Worm (Caenorhabditis elegans) whole organism, L1 larva: ENCODE measurements around the gene srw-117.
"Not testable (repeated sequence)": the region's sequence is repeated elsewhere in the genome, so short reads cannot be mapped to it uniquely, and the experiment has no call there.

Experiments used
- C04F5.9 ChIP-seq: sonication (generic microtip); optimal IDR thresholded peaks from 2 replicates; lab custom pipeline; 2016; ENCODE audit warnings: missing genetic modification characterization, missing compliant biosample characterization
- C34B4.2 ChIP-seq: sonication (generic microtip); optimal IDR thresholded peaks from 2 replicates; lab custom pipeline; 2017; ENCODE audit warnings: mild to moderate bottlenecking, missing genetic modification characterization, missing compliant biosample characterization
- Y116A8C.19 ChIP-seq: sonication (generic microtip); optimal IDR thresholded peaks from 2 replicates; lab custom pipeline; 2016; ENCODE audit warnings: missing compliant biosample characterization, missing genetic modification characterization, borderline replicate concordance
- aha-1 ChIP-seq: fragments of 150-350 bp; optimal IDR thresholded peaks from 2 replicates; lab custom pipeline; 2014; ENCODE audit warnings: missing biosample characterization, missing genetic modification characterization
- alr-1 ChIP-seq: fragments of 200-800 bp; sonication (Bioruptor generic); optimal IDR thresholded peaks from 2 replicates; lab custom pipeline; 2018; ENCODE audit warnings: borderline replicate concordance, mild to moderate bottlenecking, missing genetic modification characterization, missing compliant biosample characterization
- aly-2 ChIP-seq: fragments of 150-350 bp; optimal IDR thresholded peaks from 2 replicates; lab custom pipeline; 2014; ENCODE audit warnings: missing biosample characterization, missing genetic modification characterization
- ama-1 ChIP-seq: fragments of 150-350 bp; optimal IDR thresholded peaks from 2 replicates; lab custom pipeline; 2014
- ceh-82 ChIP-seq, 3 experiments: fragments of 150-350 bp in 1 of 3; sonication (generic microtip) in 2 of 3; optimal IDR thresholded peaks; 2 replicates each; lab custom pipeline; 2014 to 2017; ENCODE audit warnings: missing biosample characterization in 3 of 3, missing genetic modification characterization in 3 of 3
- ceh-88 ChIP-seq: fragments of 200-800 bp; sonication (Bioruptor generic); IDR thresholded peaks from 2 replicates; pipeline ENCODE4 v1.3.6; 2022; ENCODE audit warnings: missing genetic modification characterization, missing compliant biosample characterization
- dsc-1 ChIP-seq: sonication (generic microtip); optimal IDR thresholded peaks from 2 replicates; lab custom pipeline; 2016; ENCODE audit warnings: mild to moderate bottlenecking, missing genetic modification characterization, missing compliant biosample characterization
- efl-1 ChIP-seq, 4 experiments: fragments of 150-350 bp; optimal IDR thresholded peaks in 3 of 4; peaks in 1 of 4; 1 replicate in 1 of 4; 2 replicates in 3 of 4; lab custom pipeline; 2014; ENCODE audit warnings: missing biosample characterization in 2 of 4, missing genetic modification characterization in 2 of 4, missing genetic modification reagents in 2 of 4
- efl-3 ChIP-seq: fragments of 200-800 bp; sonication (Bioruptor generic); optimal IDR thresholded peaks from 2 replicates; lab custom pipeline; 2018; ENCODE audit warnings: mild to moderate bottlenecking, missing genetic modification characterization, missing compliant biosample characterization
- egl-27 ChIP-seq, 2 experiments: fragments of 150-350 bp in 1 of 2; sonication (generic microtip); optimal IDR thresholded peaks; 3 replicates each; lab custom pipeline; 2017 to 2018; ENCODE audit warnings: missing biosample characterization in 2 of 2, missing genetic modification characterization in 2 of 2, missing genetic modification reagents in 2 of 2
- ets-5 ChIP-seq: fragments of 200-800 bp; sonication (Bioruptor generic); IDR thresholded peaks from 2 replicates; pipeline ENCODE4 v1.3.6; 2022; ENCODE audit warnings: missing genetic modification characterization, missing compliant biosample characterization
- hlh-4 ChIP-seq: sonication (generic microtip); optimal IDR thresholded peaks from 2 replicates; lab custom pipeline; 2016; ENCODE audit warnings: mild to moderate bottlenecking, missing genetic modification characterization, missing compliant biosample characterization
- irx-1 ChIP-seq: sonication (generic microtip); optimal IDR thresholded peaks from 2 replicates; lab custom pipeline; 2016; ENCODE audit warnings: missing genetic modification characterization, missing compliant biosample characterization
- jun-1 ChIP-seq: fragments of 150-350 bp; optimal IDR thresholded peaks from 2 replicates; lab custom pipeline; 2014; ENCODE audit warnings: missing biosample characterization, missing genetic modification reagents, missing genetic modification characterization
- lin-15B ChIP-seq: fragments of 150-350 bp; sonication (generic microtip); optimal IDR thresholded peaks from 3 replicates; lab custom pipeline; 2014; ENCODE audit warnings: missing biosample characterization, missing genetic modification characterization
- lin-39 ChIP-seq: fragments of 150-350 bp; optimal IDR thresholded peaks from 2 replicates; lab custom pipeline; 2014; ENCODE audit warnings: missing biosample characterization, missing genetic modification reagents, missing genetic modification characterization
- lir-3 ChIP-seq: sonication (generic microtip); optimal IDR thresholded peaks from 2 replicates; lab custom pipeline; 2016; ENCODE audit warnings: mild to moderate bottlenecking, missing genetic modification characterization, moderate library complexity, missing compliant biosample characterization; ENCODE audit not compliant: poor library complexity
- lsy-2 ChIP-seq, 2 experiments: fragments of 150-350 bp; optimal IDR thresholded peaks; 2 replicates each; lab custom pipeline; 2014; ENCODE audit warnings: missing biosample characterization in 2 of 2, missing genetic modification characterization in 2 of 2
- mep-1 ChIP-seq: fragments of 150-350 bp; optimal IDR thresholded peaks from 2 replicates; lab custom pipeline; 2014; ENCODE audit warnings: missing biosample characterization, missing genetic modification characterization
- nhr-12 ChIP-seq: sonication (generic microtip); optimal IDR thresholded peaks from 2 replicates; lab custom pipeline; 2017; ENCODE audit warnings: missing biosample characterization, missing genetic modification characterization
- nhr-20 ChIP-seq: sonication (generic microtip); optimal IDR thresholded peaks from 2 replicates; lab custom pipeline; 2016; ENCODE audit warnings: mild to moderate bottlenecking, missing genetic modification characterization, missing compliant biosample characterization
- nhr-47 ChIP-seq: sonication (generic microtip); optimal IDR thresholded peaks from 2 replicates; lab custom pipeline; 2016; ENCODE audit warnings: mild to moderate bottlenecking, missing genetic modification characterization, moderate library complexity, missing compliant biosample characterization
- nhr-76 ChIP-seq: sonication (generic microtip); optimal IDR thresholded peaks from 2 replicates; lab custom pipeline; 2017; ENCODE audit warnings: missing biosample characterization, missing genetic modification characterization
- nhr-77 ChIP-seq: fragments of 150-350 bp; optimal IDR thresholded peaks from 2 replicates; lab custom pipeline; 2014; ENCODE audit warnings: missing biosample characterization, missing genetic modification characterization
- nhr-84 ChIP-seq: sonication (generic microtip); optimal IDR thresholded peaks from 2 replicates; lab custom pipeline; 2017; ENCODE audit warnings: missing biosample characterization, missing genetic modification characterization
- nhr-85 ChIP-seq: sonication (generic microtip); peaks from one replicate; lab custom pipeline; 2016; ENCODE audit warnings: missing genetic modification characterization, inconsistent platforms, missing compliant biosample characterization
- pag-3 ChIP-seq: sonication (generic microtip); optimal IDR thresholded peaks from 2 replicates; lab custom pipeline; 2017; ENCODE audit warnings: missing genetic modification characterization, mild to moderate bottlenecking, missing compliant biosample characterization, antibody characterized with exemption, borderline replicate concordance; ENCODE audit not compliant: insufficient read depth
- pqm-1 ChIP-seq: sonication (generic microtip); optimal IDR thresholded peaks from 3 replicates; lab custom pipeline; 2017; ENCODE audit warnings: missing biosample characterization, missing genetic modification characterization
- rnt-1 ChIP-seq: sonication (generic microtip); optimal IDR thresholded peaks from 2 replicates; lab custom pipeline; 2016; ENCODE audit warnings: mild to moderate bottlenecking, missing genetic modification characterization, moderate library complexity, missing compliant biosample characterization
- snu-23 ChIP-seq: sonication (generic microtip); optimal IDR thresholded peaks from 2 replicates; lab custom pipeline; 2016; ENCODE audit warnings: missing genetic modification characterization, missing compliant biosample characterization
- sox-4 ChIP-seq: sonication (generic microtip); optimal IDR thresholded peaks from 2 replicates; lab custom pipeline; 2016; ENCODE audit warnings: missing genetic modification characterization, missing compliant biosample characterization
- sptf-1 ChIP-seq: fragments of 150-350 bp; optimal IDR thresholded peaks from 2 replicates; lab custom pipeline; 2014; ENCODE audit warnings: missing biosample characterization, missing genetic modification characterization
- xbp-1 ChIP-seq: sonication (generic microtip); optimal IDR thresholded peaks from 2 replicates; lab custom pipeline; 2016; ENCODE audit warnings: missing genetic modification characterization, missing compliant biosample characterization
- zip-4 ChIP-seq: fragments of 200-800 bp; sonication (Bioruptor generic); optimal IDR thresholded peaks from 2 replicates; lab custom pipeline; 2018; ENCODE audit warnings: mild to moderate bottlenecking, missing genetic modification characterization, moderate library complexity, missing compliant biosample characterization
- ztf-11 ChIP-seq, 2 experiments: sonication (generic microtip); optimal IDR thresholded peaks; 2 replicates each; lab custom pipeline; 2016 to 2017; ENCODE audit warnings: missing genetic modification characterization in 2 of 2, missing biosample characterization in 1 of 2, missing compliant biosample characterization in 1 of 2

Gene srw-117

ce11 chrV:2979978-2980377, 3.3 kb downstream of the srw-117 start, which contains the start of gene srw-118:
srw-118 (minus strand) TSS chrV:2980078.
- TF ChIP-seq efl-1 (optimal IDR thresholded peaks at IDR 0.05; lab: Kevin White, UChicago) (no peak), efl-1 (GFP tag; optimal IDR thresholded peaks at IDR 0.05 in 1 of 2; lab: Kevin White, UChicago) (no peak), C34B4.2 (tag; lab: Kevin White, UChicago) (no peak), rnt-1 (tag; lab: Kevin White, UChicago) (no peak), C04F5.9 (tag; lab: Kevin White, UChicago) (no peak), egl-27 (tag; optimal IDR thresholded peaks at IDR 0.05; lab: Kevin White, UChicago) (no peak), nhr-20 (tag; lab: Kevin White, UChicago) (no peak), xbp-1 (tag; lab: Kevin White, UChicago) (no peak), ztf-11 (tag; optimal IDR thresholded peaks at IDR 0.05; lab: Kevin White, UChicago) (no peak), lin-15B (tag; lab: Kevin White, UChicago) (no peak), ama-1 (lab: Kevin White, UChicago) (no peak), nhr-12 (tag; lab: Kevin White, UChicago) (no peak), ets-5 (GFP tag; lab: Robert Waterston, UW) (no peak), ceh-88 (GFP tag; lab: Robert Waterston, UW) (no peak), alr-1 (tag; lab: Kevin White, UChicago) (no peak)

DNA sequence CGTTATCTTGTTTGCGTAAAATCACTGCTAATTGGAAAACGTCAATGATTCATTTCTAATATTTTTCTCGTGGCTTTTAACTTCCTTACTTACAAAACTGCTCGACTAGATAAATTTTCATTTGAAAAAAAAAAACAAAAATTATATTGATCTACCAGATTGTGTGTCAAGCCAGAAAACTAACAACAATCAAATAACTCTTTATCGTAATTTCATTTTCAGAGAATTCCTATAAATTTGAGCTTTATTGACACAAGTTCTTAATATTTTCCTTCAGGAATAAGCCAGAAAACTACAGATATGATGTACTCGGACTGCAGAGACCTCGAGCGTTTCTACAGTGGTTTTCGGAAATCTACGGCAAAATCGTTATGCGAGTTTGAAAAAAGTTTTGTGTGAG, 7.0 kb downstream of the srw-117 start, which contains the start of gene srw-124:
srw-124 (plus strand) TSS at position 301 of the 400 bp plus-strand sequence.
- TF ChIP-seq nhr-85 (tag; lab: Kevin White, UChicago) (no peak), nhr-12 (tag; lab: Kevin White, UChicago) (no peak), ama-1 (lab: Kevin White, UChicago) (no peak), aha-1 (tag; lab: Kevin White, UChicago) (no peak), aly-2 (tag; lab: Kevin White, UChicago) (no peak), nhr-77 (tag; lab: Kevin White, UChicago) (no peak), egl-27 (tag; optimal IDR thresholded peaks at IDR 0.05; lab: Kevin White, UChicago) (no peak), pag-3 (tag; lab: Kevin White, UChicago) (no peak), ztf-11 (tag; optimal IDR thresholded peaks at IDR 0.05; lab: Kevin White, UChicago) (no peak), lir-3 (tag; lab: Kevin White, UChicago) (no peak), nhr-76 (tag; lab: Kevin White, UChicago) (no peak), irx-1 (tag; lab: Kevin White, UChicago) (no peak), pqm-1 (tag; lab: Kevin White, UChicago) (no peak), alr-1 (tag; lab: Kevin White, UChicago) (no peak), mep-1 (no peak), snu-23 (GFP tag; lab: Kevin White, UChicago) (no peak)
- TF ChIP-seq, all 84 proteins: peak for 0

ce11 chrV:2975285-2975684, 8.0 kb downstream of the srw-117 start, which contains the start of gene srw-123:
srw-123 (minus strand) TSS chrV:2975385.
- TF ChIP-seq dsc-1 (tag; lab: Kevin White, UChicago); Y116A8C.19 (tag; lab: Kevin White, UChicago); egl-27 (tag; optimal IDR thresholded peaks at IDR 0.05; lab: Kevin White, UChicago): not testable (repeated sequence)

ce11 chrV:2971307-2971999, 11.8 kb downstream of the srw-117 start, which contains the start of gene srw-129:
srw-129 (plus strand) TSS chrV:2971949.
- TF ChIP-seq nhr-12 (tag; lab: Kevin White, UChicago): no peak
- TF ChIP-seq irx-1 (tag; lab: Kevin White, UChicago): no peak
- TF ChIP-seq nhr-47 (tag; lab: Kevin White, UChicago): no peak
- TF ChIP-seq zip-4 (GFP tag; lab: Kevin White, UChicago): no peak
- TF ChIP-seq nhr-84: no peak
- no peak for TF ChIP-seq rnt-1 (tag; lab: Kevin White, UChicago)
- TF ChIP-seq lsy-2 (tag; optimal IDR thresholded peaks at IDR 0.05; lab: Kevin White, UChicago): no peak
- no peak for TF ChIP-seq nhr-85 (tag; lab: Kevin White, UChicago)
- no peak for TF ChIP-seq sox-4 (tag; lab: Kevin White, UChicago)
- no peak for TF ChIP-seq ceh-82 (tag; optimal IDR thresholded peaks at IDR 0.05; lab: Kevin White, UChicago)
- no peak for TF ChIP-seq sptf-1 (tag; lab: Kevin White, UChicago)
- no peak for TF ChIP-seq hlh-4 (tag; lab: Kevin White, UChicago)
- no peak for TF ChIP-seq jun-1 (tag; lab: Kevin White, UChicago)
- no peak for TF ChIP-seq lin-39 (tag; lab: Kevin White, UChicago)
- TF ChIP-seq efl-3: no peak
- TF ChIP-seq, all 84 proteins: peak for 0
